Worm (Caenorhabditis elegans): ENCODE measurements around the gene K07H8.7.

The K07H8.7 gene

DNA sequence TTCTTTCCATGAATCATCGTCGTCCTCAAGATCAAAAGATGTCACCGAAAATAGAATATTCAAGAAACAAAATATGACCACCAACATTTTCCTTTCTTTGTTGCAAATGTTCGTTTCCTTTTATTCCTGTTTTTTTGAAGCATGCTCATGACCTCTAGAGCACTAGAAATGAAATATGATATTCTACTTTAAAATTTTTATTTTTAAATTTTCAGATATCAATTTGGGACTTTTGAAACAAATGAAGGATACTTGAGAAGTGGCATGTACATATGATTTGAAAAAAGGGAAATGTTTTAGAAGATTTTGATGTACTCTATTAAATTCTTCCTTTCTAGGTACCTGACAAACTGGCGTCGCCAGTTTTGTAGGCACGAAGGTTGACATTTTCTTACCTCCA lies 15.4 kb upstream of the K07H8.7 start, which contains the start of gene K07H8.11:
K07H8.11 (minus strand) TSS at position 101 of the 400 bp plus-strand sequence.
- no peak for TF ChIP-seq unc-62 (GFP tag; optimal IDR thresholded peaks at IDR 0.05)

DNA sequence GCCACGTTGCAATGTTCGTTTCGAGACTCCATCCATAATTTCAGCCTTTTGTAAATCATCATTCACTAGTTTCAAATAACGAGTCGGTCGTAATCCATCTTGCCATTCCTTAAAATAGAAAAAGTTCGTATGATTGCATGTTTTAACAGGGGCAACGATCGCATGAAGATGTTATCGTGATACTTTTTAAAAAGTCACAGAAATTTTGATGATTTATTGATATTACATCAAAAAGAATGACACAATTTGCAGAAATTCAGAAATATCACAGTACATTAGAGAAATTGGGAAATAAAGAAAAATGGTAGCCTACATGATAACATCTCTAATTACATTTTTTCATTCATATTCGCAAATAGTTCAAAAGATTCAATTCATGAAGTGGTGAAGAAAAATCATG lies 13.5 kb upstream of the K07H8.7 start:
- TF ChIP-seq unc-62 (GFP tag; optimal IDR thresholded peaks at IDR 0.05): no peak

DNA sequence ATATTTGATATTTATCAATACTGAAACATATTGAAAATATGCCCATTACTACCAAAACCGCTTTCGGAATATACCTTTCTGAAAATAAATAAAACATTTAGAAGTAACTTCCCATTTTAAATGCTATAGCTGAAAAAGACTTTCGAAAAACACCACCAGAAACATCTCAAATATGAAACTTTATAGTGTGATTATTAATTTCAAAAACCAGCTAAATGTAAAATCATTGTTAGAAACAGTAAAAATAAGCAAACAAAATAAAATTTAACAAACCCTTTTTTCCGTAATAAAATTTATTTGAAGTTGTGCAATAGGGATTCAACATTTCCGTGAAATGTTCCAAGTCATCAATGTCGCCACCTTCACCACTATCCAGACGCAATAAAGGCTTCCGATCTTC lies 8.2 kb upstream of the K07H8.7 start, which contains the start of the genes K07H8.5 and K07H8.8:
K07H8.5 (plus strand) TSS at position 301 of the 400 bp plus-strand sequence.
K07H8.8 (minus strand) TSS at position 389 of the 400 bp plus-strand sequence.
- TF ChIP-seq unc-62 (GFP tag; optimal IDR thresholded peaks at IDR 0.05): no peak

DNA sequence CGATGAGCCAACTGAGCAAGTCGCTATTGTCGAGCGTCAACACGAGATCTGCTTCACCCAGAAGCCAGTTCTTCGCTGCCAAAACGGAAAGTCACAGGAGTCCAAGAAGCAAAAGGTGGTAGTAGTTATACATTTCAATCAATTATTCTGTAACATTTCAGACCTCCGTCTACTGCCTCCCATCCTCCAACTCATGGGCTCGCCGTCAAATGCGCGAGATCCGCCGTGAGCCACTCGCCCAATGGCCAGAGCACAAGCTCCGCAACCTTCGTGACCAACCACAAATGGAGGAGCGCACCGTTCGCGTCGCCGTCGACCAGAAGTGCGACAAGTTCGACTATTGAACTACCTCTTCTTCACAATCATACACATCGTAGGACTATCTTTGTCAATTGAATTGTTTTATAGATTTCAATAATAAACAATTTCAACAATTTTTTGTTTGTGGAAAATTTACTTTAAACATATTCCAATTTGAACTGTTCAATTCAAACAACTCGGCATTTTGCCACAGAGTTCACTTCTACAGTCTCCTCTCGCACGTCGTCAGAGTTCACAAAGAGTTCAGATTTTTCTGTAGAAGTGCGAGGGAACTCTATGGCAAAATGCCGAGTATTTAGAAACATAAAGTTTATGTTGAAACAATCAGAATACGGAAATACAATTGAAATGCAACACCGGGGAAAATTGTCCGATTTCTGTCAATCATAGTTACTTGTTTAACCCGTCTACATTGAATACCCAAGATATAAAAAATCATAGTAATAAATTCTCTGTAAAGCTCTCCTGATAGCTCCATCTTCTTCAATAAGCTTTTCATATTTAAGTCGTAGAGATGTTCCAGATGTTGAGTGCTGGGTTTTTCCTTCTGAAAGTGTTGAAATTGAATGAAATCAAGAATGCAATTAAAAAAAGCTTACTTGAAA lies 6.5 kb upstream of the K07H8.7 start:
- no peak for TF ChIP-seq unc-62 (GFP tag; optimal IDR thresholded peaks at IDR 0.05)

DNA sequence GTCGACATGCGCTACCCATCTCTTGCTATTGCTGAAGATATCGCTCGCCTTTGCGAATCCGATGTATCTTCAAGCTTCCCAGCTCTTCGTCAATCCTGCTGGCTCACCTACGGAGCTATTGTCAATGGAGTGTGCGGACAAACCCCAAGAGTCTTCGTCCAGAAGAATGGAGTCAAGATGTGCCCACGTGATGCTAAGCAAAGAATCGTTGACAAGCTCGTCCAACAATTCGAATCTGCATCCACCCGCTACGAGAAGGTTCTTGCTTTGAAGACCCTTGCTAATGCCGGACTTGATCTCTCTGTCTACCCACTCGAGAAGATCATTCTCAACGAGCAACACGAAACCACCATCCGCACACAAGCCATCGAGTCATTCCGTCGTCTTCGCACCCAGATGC lies 2.9 kb upstream of the K07H8.7 start:
- TF ChIP-seq unc-62 (GFP tag; optimal IDR thresholded peaks at IDR 0.05): no peak

DNA sequence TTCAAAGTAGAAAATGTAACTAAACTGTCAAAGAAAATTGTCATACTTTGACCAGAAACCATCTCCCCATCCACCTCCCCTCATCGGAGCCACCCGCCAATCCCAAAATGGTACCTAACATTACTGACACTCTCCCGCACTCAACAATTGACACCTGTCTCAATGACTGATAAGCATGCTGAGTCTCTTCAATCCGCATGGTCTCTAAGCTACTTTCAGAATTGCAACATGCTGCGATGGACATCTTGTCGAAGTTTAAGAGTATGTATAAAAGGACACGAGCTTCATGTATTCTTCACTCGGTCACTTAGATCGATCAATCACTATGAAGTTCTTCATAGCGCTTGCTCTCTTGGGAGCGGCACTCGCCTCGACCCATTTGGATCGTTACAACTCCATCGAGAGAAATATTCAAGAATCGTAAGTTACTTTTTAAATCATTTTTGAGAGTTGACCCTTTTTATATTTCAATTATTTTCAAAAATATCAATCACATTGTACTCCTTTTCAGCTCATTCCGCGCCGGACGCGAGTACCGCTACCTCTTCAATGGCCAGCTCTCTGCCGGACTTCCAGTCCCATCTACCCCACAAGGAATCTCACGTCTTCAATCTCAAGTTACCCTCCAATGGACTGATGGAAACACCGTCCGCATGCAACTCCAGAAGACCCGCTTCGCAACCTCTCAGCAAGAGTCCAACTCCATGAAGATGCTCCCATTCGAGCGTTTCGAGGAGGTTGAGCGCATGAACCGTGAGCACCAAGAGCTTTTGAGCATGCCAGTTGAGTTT lies 1.2 kb upstream of the K07H8.7 start, which contains the start of gene vit-6:
vit-6 (plus strand) TSS at position 310 of the 791 bp plus-strand sequence.
- TF ChIP-seq unc-62 (GFP tag; optimal IDR thresholded peaks at IDR 0.05): no peak

DNA sequence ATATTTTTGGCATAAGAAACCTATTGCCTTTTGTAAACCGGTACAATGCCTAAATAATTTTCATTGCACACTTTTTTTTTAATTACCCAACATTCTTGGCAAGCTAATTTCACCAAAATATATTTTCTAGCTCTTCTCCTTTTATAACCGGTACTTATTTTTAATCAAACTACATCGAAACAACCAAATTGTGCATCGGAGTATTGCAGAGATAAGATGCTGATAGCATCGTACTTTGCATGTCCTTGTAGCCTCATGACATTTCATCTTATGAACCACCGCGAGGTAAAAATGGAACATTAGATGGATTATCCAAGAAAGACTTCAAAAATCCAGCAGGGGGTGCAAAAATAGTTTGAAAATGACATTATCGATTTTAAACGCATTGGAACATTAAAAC lies 4.6 kb downstream of the K07H8.7 start:
- TF ChIP-seq unc-62 (GFP tag; optimal IDR thresholded peaks at IDR 0.05): no peak

DNA sequence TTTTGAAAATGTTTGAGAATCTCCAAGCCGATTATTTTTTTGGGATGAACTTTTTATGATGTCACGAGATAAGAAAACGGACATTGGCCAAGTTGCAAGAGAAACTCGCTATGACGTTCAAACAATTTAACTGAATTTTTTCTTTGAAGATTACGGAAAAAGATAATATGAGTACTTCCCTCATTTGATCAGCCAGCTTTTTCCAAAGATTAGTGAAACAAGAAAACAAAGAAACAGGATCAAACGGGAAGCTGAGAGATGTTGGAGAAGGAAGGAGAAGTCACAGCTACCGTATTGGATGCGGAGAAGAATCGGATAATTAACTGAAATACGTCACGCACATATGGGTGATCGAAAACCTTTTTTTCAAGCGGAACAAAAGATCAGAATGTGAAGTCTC lies 5.6 kb downstream of the K07H8.7 start:
- TF ChIP-seq unc-62 (GFP tag; optimal IDR thresholded peaks at IDR 0.05): no peak

DNA sequence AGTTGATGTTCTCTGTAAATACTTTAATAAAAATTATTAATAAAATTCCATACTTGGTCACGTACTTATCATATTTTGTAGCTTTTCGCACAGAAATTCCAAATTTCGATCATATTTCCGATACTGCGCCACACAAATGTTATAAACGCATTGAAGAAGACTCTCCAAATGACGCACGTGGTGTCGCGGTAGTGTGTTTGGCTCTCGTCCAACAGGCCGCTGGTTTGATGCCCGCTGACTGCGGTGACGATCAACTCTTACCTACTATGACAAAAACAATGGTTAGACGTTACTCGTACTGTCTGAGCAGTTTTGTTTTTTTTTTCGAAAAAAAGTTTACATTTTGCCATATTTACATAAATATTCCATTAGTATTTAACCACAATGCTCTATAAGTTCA lies 6.9 kb downstream of the K07H8.7 start:
- TF ChIP-seq unc-62 (GFP tag; optimal IDR thresholded peaks at IDR 0.05): no peak

DNA sequence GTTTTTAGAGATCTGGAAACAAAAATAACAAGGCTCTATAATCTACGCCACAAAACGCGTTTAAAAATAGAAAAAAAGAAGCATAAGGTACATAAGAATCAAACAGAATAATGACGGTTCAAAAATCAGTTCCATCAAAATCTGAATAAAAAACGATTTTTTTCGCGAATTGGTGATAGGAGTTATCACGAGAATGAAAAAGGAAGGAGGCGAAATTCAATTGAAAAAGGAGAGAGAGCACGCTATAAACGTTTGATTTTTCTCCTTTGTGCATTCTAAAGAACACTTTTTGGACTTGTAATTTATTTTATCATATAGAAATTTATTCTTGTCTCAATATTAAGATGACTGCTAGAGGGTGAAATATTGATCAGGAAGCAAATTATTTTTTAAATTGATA lies 8.5 kb downstream of the K07H8.7 start:
- TF ChIP-seq unc-62 (GFP tag; optimal IDR thresholded peaks at IDR 0.05): no peak

DNA sequence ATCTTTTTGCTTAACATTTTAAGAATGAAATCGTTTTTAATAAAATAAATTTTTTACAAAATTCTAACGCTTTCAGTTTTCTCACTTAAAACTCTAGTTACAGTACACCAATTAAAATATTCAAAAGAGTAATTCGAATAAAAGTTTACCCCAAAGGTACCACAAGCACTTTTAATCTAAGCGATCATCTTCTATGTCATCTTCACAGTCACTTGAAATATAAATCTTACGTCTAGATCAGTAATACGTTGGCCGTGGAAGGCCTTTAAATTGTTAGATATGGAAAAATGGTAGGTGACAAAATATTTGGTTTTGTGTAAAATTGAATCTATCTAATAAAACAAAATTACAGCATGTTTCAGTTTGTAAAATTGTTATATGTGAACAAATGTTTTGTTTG lies 12.5 kb downstream of the K07H8.7 start:
- TF ChIP-seq unc-62 (GFP tag; optimal IDR thresholded peaks at IDR 0.05): no peak

DNA sequence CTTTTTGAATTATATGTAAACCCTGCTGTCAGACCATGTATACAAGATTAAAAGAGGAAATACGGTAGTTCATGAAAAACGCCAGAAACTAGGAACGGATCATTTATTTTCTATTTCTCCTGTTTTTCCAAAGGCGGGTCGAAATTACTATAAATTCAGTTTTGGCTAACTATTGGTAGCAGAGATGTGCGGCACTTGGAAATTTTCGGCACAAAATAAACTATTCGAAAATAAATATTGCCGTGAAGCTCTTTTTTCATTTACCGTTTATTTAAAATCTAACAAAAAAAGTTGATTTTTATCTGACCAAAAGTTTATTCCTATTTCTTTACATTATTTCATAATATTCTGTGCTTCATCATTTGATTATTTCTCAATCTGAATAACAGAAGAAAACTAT lies 15.7 kb downstream of the K07H8.7 start, which contains the start of gene T09A12.1:
T09A12.1 (plus strand) TSS at position 301 of the 400 bp plus-strand sequence.
- no peak for TF ChIP-seq unc-62 (GFP tag; optimal IDR thresholded peaks at IDR 0.05)

DNA sequence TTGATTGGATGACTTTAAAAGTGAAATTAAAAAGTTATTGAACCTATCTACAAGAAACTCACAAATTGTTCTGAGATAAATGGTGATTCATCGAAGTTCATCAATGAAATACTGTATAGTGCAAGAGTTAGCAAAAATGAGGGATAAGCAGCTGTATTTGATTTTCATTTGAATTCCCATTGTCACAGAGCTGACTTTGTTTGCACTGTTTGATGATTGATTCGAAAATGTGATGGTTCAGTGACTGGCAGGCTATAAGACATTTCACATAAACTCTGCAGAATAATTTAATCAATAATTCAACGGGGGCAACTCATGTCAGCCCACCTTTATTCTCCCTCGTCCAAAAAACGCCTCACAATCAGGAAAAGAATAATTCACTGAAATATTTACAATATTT lies 16.2 kb downstream of the K07H8.7 start, which contains the start of gene T09A12.8:
T09A12.8 (minus strand) TSS at position 101 of the 400 bp plus-strand sequence.
- TF ChIP-seq unc-62 (GFP tag; optimal IDR thresholded peaks at IDR 0.05): no peak

DNA sequence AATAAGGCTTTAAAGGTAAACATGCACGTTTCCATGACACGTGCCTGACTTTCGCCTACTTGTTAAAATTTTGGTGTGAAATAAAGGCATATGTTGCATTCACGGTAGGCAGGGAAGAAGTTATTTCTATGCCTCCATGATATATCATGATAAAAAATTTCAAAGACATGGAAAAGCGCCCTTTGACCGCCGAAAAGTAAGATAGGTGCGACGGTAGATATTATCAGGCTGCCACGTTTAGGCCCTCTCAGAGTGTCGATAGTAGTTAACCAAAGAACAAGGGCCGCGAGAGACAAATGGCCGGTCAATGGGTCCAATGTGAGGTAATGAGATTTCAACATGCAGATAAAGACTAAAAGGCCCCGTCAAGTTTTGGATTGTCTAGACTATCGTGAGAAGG lies 16.6 kb downstream of the K07H8.7 start:
- TF ChIP-seq unc-62 (GFP tag; optimal IDR thresholded peaks at IDR 0.05): no peak

DNA sequence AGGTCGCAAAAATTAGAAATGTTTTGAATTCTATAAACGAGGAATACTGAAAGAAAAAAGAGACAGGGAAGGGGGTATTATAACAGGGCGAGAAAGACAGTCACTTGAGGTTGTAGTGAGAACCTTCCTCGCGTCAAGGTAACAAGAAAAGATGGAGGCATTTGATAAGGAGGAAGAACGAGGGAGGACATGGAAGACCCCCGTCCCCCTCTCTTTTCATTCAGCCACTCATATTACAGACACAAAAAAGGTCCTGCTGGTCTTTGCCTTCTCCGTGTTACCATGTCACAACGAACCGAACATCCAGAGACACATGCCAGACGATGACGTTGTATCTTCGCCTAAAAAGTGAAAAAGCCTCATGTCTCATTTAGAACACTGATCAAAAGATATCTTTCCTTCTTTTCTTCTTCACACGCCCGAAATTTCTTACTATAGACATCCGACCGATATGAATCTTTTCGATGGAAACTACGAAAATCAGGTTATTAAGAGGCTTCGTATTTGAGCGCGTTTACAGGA lies 18.4 kb downstream of the K07H8.7 start:
- TF ChIP-seq unc-62 (GFP tag; optimal IDR thresholded peaks at IDR 0.05): no peak

DNA sequence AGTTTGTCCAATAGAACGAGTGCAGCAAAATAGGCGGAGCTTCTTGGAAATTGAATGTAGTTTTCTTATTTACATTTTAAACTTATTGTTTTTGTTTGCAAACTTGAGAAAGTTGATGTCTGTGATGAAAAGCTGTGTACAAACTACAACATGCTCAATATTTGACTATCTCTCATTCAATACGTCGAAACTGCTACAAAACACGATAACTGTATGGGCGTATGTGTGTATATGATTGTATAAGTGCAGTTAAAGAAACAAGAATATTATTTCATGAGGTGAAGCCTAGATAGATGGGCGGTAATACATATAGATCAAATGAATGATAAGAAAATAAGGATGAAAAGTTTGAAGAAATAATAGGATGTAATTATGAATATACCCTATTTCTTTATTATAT lies 20.2 kb downstream of the K07H8.7 start:
- TF ChIP-seq unc-62 (GFP tag; optimal IDR thresholded peaks at IDR 0.05): no peak
